Worm (Caenorhabditis elegans): ENCODE data around the gene F42A10.7.

DNA sequence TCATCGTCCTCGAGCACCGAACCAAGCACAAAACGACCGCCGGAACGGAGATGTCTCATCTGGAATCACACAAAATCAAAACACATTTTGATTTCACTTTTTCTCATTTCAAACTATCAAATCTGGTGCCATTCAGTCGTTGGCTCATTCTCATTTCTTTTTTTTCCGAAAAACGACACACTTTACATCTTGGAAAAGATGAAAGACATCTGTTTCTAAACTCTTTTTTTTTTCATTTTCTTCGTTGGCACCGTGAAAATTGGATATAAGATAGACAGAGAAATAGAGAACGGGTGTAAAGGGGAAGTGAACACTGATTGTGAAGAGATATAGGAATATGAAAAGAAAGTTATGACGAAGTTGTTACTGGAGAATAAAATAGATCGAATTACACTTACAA is 22.7 kb downstream of the F42A10.7 start:
- TF ChIP-seq tbp1 (GFP tag; optimal IDR thresholded peaks at IDR 0.05) = no peak
- TF ChIP-seq nhr-90 (tag; optimal IDR thresholded peaks at IDR 0.05) = no peak
- no peak for TF ChIP-seq ztf-3 (GFP tag; optimal IDR thresholded peaks at IDR 0.05)
- no peak for TF ChIP-seq nhr-27 (tag; optimal IDR thresholded peaks at IDR 0.05)
- no peak for TF ChIP-seq gei-17 (GFP tag; optimal IDR thresholded peaks at IDR 0.05)

Data from whole organism, young adult.